Worm (Caenorhabditis elegans) whole organism, L4 larva: ENCODE results near the gene R09H3.2.
"Not testable (repeated sequence)": the region's sequence is repeated elsewhere in the genome, so short reads cannot be mapped to it uniquely, and the experiment has no call there.

Source experiments
- skn-1 ChIP-seq: fragments of 150-350 bp; optimal IDR thresholded peaks from 2 replicates; lab custom pipeline; 2014; ENCODE audit warnings: missing biosample characterization, missing genetic modification characterization
- unc-39 ChIP-seq: sonication (generic microtip); optimal IDR thresholded peaks from 2 replicates; lab custom pipeline; 2017; ENCODE audit warnings: missing biosample characterization, missing genetic modification characterization

DNA sequence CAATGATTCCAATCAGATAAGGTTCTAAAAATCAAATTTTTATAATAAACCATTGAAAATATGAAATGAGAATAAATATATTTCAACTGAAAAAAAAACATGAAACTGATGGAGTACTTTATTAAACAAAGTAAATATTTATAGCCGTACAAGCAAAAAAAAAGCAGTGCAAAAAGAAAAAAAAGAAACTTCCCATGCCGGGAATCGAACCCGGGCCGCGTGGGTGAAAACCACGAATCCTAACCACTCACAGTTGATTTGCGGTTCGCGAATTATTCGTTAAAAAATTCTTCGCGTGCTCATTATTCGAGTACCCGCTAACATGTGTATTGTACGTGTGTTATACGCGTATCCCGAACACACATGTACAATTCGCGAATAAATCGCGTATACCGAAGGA, 26.1 kb upstream of the R09H3.2 start, which contains the start of gene C36C9.6:
- not testable (repeated sequence) for TF ChIP-seq unc-39, skn-1 (tag; lab: Kevin White, UChicago)
